Fruit fly (Drosophila melanogaster) whole organism: Measurements from ENCODE around the gene tj.

Experiments
- CG8478 ChIP-seq: fragments of >200 bp; optimal IDR thresholded peaks from 2 replicates; lab custom pipeline; 2018; ENCODE audit warnings: inconsistent platforms
- Dll ChIP-seq: fragments of >200 bp; optimal IDR thresholded peaks from 2 replicates; lab custom pipeline; 2017
- EcR ChIP-seq, 2 experiments: fragments of >200 bp; optimal IDR thresholded peaks; 2 replicates each; lab custom pipeline; 2017; ENCODE audit warnings: missing biosample characterization in 2 of 2, missing genetic modification characterization in 2 of 2, missing genetic modification reagents in 2 of 2
- pan ChIP-seq: fragments of >200 bp; optimal IDR thresholded peaks from 2 replicates; lab custom pipeline; 2017
- psq ChIP-seq: fragments of >200 bp; optimal IDR thresholded peaks from 2 replicates; lab custom pipeline; 2017
- usp ChIP-seq: fragments of >200 bp; optimal IDR thresholded peaks from 2 replicates; lab custom pipeline; 2017; ENCODE audit warnings: missing biosample characterization, missing genetic modification characterization, mixed read lengths

The tj gene

dm6 chr2L:19462898-19463297, 1.2 kb upstream of the tj start:
- no peak for TF ChIP-seq usp (GFP tag; lab: Kevin White, UChicago)
- TF ChIP-seq CG8478 (lab: Kevin White, UChicago) = no peak
- TF ChIP-seq Dll (lab: Kevin White, UChicago) = no peak
- no peak for TF ChIP-seq pan
- no peak for TF ChIP-seq EcR (GFP tag; optimal IDR thresholded peaks at IDR 0.05; lab: Kevin White, UChicago)
- TF ChIP-seq psq (lab: Kevin White, UChicago) = no peak

dm6 chr2L:19463405-19463804, 662 bp upstream of the tj start:
- TF ChIP-seq EcR (GFP tag; optimal IDR thresholded peaks at IDR 0.05; lab: Kevin White, UChicago) = no peak
- no peak for TF ChIP-seq Dll (lab: Kevin White, UChicago)
- TF ChIP-seq pan = no peak
- no peak for TF ChIP-seq CG8478 (lab: Kevin White, UChicago)
- no peak for TF ChIP-seq psq (lab: Kevin White, UChicago)
- no peak for TF ChIP-seq usp (GFP tag; lab: Kevin White, UChicago)

- no peak for TF ChIP-seq usp (GFP tag; lab: Kevin White, UChicago)
- TF ChIP-seq Dll (lab: Kevin White, UChicago) = no peak
- TF ChIP-seq EcR (GFP tag; optimal IDR thresholded peaks at IDR 0.05; lab: Kevin White, UChicago) = no peak
- no peak for TF ChIP-seq CG8478 (lab: Kevin White, UChicago)
- TF ChIP-seq pan = no peak
- no peak for TF ChIP-seq psq (lab: Kevin White, UChicago)
Measured at dm6 chr2L:19469090-19469489, 5.0 kb downstream of the tj start.

- no peak for TF ChIP-seq usp (GFP tag; lab: Kevin White, UChicago)
- no peak for TF ChIP-seq Dll (lab: Kevin White, UChicago)
- TF ChIP-seq CG8478 (lab: Kevin White, UChicago) = no peak
- no peak for TF ChIP-seq EcR (GFP tag; optimal IDR thresholded peaks at IDR 0.05; lab: Kevin White, UChicago)
- TF ChIP-seq psq (lab: Kevin White, UChicago) = no peak
- no peak for TF ChIP-seq pan
Measured at dm6 chr2L:19469751-19470150, 5.7 kb downstream of the tj start.

dm6 chr2L:19472256-19472655, 8.2 kb downstream of the tj start:
- TF ChIP-seq psq (lab: Kevin White, UChicago) = no peak
- no peak for TF ChIP-seq pan
- no peak for TF ChIP-seq EcR (GFP tag; optimal IDR thresholded peaks at IDR 0.05; lab: Kevin White, UChicago)
- no peak for TF ChIP-seq usp (GFP tag; lab: Kevin White, UChicago)
- TF ChIP-seq CG8478 (lab: Kevin White, UChicago) = no peak
- TF ChIP-seq Dll (lab: Kevin White, UChicago) = no peak

- TF ChIP-seq pan (no peak), usp (GFP tag; lab: Kevin White, UChicago) (no peak), CG8478 (lab: Kevin White, UChicago) (no peak), Dll (lab: Kevin White, UChicago) (no peak), psq (lab: Kevin White, UChicago) (no peak), EcR (GFP tag; optimal IDR thresholded peaks at IDR 0.05; lab: Kevin White, UChicago) (no peak)
Measured at dm6 chr2L:19473397-19474009, 9.4 kb downstream of the tj start.

DNA sequence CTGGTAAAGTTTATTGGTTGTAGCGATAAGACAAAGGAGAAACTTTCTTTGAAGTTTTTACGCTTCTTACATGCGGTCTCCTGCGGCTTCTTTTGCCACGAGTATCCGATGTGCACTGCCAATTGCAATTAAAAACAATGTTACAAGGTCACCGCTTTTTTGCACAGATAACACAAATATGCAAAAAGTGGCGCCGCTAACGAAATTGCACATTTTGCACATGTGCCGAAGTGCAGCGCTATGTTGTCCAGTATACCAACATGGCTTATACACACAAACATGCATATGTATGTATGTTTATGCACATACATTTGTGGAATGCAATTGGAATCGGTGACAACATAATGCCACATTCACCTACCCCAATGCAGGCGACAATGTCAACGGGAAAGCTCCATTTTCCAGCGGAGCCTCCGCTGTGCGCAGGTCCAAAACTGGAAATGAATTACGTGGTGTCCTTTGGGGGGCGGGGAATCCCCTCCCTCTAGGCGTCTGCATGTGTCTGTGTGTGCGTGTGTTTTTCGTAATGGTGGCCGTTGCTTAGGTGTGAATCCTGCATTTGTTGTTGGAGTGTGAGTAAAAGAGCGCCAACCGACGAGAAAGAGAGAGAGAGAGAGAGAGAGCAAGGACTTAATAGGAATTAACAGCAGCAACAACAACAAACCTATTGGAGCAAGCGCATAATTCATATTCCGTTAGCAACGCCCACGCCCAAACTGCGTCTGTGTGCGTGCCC, 15.3 kb downstream of the tj start:
- TF ChIP-seq usp (GFP tag; lab: Kevin White, UChicago) (no peak), psq (lab: Kevin White, UChicago) (no peak), CG8478 (lab: Kevin White, UChicago) (no peak), EcR (GFP tag; optimal IDR thresholded peaks at IDR 0.05; lab: Kevin White, UChicago) (no peak), Dll (lab: Kevin White, UChicago) (no peak), pan (no peak)

DNA sequence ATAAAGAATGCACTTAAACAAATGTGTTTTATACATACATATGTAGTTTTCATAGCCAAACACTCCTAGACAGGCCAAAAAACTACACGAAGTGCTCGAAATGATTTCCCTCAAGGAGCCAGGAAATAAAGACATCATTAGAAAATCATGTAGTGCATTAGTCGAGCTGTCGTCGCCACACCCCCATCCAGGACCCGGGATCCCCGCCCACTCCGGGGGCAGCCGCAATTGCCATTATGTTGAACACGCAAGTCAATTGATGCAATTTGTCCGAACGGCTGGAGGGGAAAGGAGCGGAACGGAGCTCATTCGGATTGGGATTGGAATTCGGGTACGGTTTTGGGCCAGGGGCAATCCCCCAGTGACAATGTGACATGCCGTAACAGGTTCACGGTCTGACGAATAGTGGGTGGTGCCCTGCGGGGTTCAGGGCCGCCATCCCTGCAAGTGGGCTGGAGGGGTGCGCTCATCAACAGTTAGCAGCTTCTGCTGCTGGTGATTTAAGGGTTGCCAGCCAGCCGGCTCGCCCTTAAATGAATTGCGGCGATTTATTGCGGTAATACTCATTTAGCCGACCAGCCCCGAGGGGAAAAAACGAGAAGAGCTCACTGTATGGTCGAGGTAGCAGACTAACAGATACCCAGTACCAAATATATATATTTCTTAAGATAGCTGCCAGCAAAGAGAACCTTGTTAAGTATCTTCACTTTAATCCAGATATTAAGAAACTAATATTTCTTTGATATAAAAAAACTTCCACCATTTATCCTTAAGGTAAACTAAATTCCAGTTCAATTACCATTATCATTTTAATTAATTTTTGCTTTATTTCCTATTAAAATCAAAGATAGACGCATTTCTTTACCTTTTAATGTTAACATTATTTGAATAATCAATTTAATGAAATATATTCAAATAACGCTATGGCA, 16.6 kb downstream of the tj start:
- TF ChIP-seq pan = no peak
- no peak for TF ChIP-seq EcR (GFP tag; optimal IDR thresholded peaks at IDR 0.05; lab: Kevin White, UChicago)
- no peak for TF ChIP-seq psq (lab: Kevin White, UChicago)
- TF ChIP-seq usp (GFP tag; lab: Kevin White, UChicago) = no peak
- no peak for TF ChIP-seq Dll (lab: Kevin White, UChicago)
- no peak for TF ChIP-seq CG8478 (lab: Kevin White, UChicago)

DNA sequence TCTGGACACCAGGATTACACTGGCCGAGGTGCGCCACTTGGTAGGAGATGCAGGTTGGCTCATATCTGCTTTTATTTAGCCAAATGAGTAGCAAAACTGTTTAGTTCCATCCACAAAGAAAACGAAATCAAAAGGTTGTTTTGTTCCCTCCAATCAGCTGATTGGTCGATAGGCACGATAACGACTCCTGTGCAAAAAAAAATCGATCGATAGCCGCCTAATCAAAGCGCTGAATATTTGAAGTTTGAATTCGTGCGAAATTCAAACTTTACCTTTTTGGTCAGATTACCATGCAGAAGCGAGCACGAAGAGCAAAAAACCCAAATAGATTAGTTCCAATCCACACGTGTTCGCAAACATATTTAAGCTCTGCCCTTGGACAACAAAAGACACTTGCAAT, 20.5 kb downstream of the tj start, which contains the start of the genes CG10195 and CG13084:
Gene CG10195, minus strand, starts transcription at position 167 of the 400 bp plus-strand sequence.
Gene CG13084, plus strand, starts transcription at position 392 of the 400 bp plus-strand sequence.
- no peak for TF ChIP-seq CG8478 (lab: Kevin White, UChicago)
- TF ChIP-seq psq (lab: Kevin White, UChicago) = no peak
- TF ChIP-seq Dll (lab: Kevin White, UChicago) = no peak
- no peak for TF ChIP-seq pan
- no peak for TF ChIP-seq usp (GFP tag; lab: Kevin White, UChicago)
- TF ChIP-seq EcR (GFP tag; optimal IDR thresholded peaks at IDR 0.05; lab: Kevin White, UChicago) = no peak

- TF ChIP-seq CG8478 (lab: Kevin White, UChicago) (no peak), pan (no peak), EcR (GFP tag; optimal IDR thresholded peaks at IDR 0.05; lab: Kevin White, UChicago) (no peak), usp (GFP tag; lab: Kevin White, UChicago) (no peak), psq (lab: Kevin White, UChicago) (no peak), Dll (lab: Kevin White, UChicago) (no peak)
Measured at dm6 chr2L:19487190-19487589, 23.1 kb downstream of the tj start, which contains the start of gene CG13083. CG13083 (plus strand) TSS chr2L:19487490.
